Worm (Caenorhabditis elegans): Measurements from ENCODE around the gene T07H3.8.

T07H3.8 gene

ce11 chrII:1567646-1568045, 18.8 kb upstream of the T07H3.8 start, which contains the start of gene K05F6.8:
K05F6.8 (minus strand) TSS chrII:1567746.
- TF ChIP-seq mdl-1 (tag; optimal IDR thresholded peaks at IDR 0.05) = no peak
- no peak for TF ChIP-seq nhr-67 (tag; optimal IDR thresholded peaks at IDR 0.05)
- TF ChIP-seq ceh-82 (tag; optimal IDR thresholded peaks at IDR 0.05) = no peak
- TF ChIP-seq lin-15B (tag; optimal IDR thresholded peaks at IDR 0.05) = no peak
- no peak for TF ChIP-seq elt-3 (tag; optimal IDR thresholded peaks at IDR 0.05)
- TF ChIP-seq nhr-76 (tag; optimal IDR thresholded peaks at IDR 0.05) = no peak
- TF ChIP-seq eor-1 (tag; optimal IDR thresholded peaks at IDR 0.05) = no peak
- no peak for TF ChIP-seq nhr-11 (tag; optimal IDR thresholded peaks at IDR 0.05)
- no peak for TF ChIP-seq mml-1 (tag; optimal IDR thresholded peaks at IDR 0.05)
- no peak for TF ChIP-seq ztf-11 (tag; optimal IDR thresholded peaks at IDR 0.05)
- TF ChIP-seq unc-39 (tag; optimal IDR thresholded peaks at IDR 0.05) = no peak
- no peak for TF ChIP-seq nfya-1 (tag; optimal IDR thresholded peaks at IDR 0.05; ENCODE audit: insufficient read depth)
- TF ChIP-seq fkh-2 (tag; optimal IDR thresholded peaks at IDR 0.05) = no peak

- TF ChIP-seq nfya-1 (tag; optimal IDR thresholded peaks at IDR 0.05; ENCODE audit: insufficient read depth) (no peak), aly-2 (tag; optimal IDR thresholded peaks at IDR 0.05) (no peak)
Measured at ce11 chrII:1568214-1568613, 18.2 kb upstream of the T07H3.8 start, which contains the start of gene fbxb-49. fbxb-49 (plus strand) TSS chrII:1568514.

DNA sequence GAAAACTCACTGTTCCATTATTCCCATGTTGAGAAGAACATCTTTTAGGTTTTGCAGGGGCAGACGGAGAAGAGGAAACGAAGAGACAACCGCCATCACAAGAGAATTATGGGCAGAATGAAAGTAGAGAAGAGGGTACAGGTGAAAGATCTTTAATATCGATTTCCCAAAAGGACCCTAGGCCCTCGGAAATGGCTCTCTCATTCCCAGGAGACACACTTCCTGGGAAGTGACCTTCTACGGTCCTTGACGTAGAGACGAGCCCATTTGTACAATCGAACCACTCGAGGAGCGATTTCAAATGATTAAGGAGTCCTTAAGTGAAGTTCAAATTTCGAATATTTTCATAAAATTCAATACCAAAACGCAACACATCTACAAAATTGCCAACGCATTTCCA, 15.4 kb upstream of the T07H3.8 start, which contains the start of gene fbxb-46:
TSS of gene fbxb-46 (minus strand) at position 101 of the 400 bp plus-strand sequence.
- TF ChIP-seq aly-2 (tag; optimal IDR thresholded peaks at IDR 0.05) (no peak), daf-12 (tag; optimal IDR thresholded peaks at IDR 0.05) (no peak), jun-1 (tag; optimal IDR thresholded peaks at IDR 0.05) (no peak), ZK546.5 (tag; optimal IDR thresholded peaks at IDR 0.05) (no peak), nhr-76 (tag; optimal IDR thresholded peaks at IDR 0.05) (no peak)

ce11 chrII:1576030-1576429, 10.4 kb upstream of the T07H3.8 start, which contains the start of gene K05F6.10:
K05F6.10 (minus strand) TSS chrII:1576130.
- TF ChIP-seq R02D3.7 (tag; optimal IDR thresholded peaks at IDR 0.05) (no peak), snpc-4 (tag; optimal IDR thresholded peaks at IDR 0.05) (no peak), nhr-28 (tag; optimal IDR thresholded peaks at IDR 0.05) (no peak), nhr-23 (tag; optimal IDR thresholded peaks at IDR 0.05) (no peak)

DNA sequence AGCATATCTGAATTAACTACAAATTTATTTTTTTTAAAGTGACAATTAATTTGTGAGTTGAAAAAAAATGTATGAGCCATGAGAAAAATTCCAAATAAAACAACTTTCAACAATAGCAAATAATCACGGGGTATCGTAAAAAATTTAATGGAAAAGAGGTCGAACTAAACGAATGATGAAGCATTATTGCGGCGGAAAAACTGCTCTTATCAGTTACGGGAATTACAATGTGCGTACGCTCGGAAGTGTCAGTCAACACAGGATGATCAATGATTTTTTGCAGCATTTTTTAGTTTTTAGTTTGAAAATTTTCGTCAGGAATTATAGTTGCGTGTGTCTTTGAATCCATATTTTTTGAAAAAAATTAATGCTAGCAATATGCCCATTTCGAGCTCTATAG, 9.6 kb upstream of the T07H3.8 start:
- no peak for TF ChIP-seq unc-39 (tag; optimal IDR thresholded peaks at IDR 0.05)
- TF ChIP-seq egl-5 (tag; optimal IDR thresholded peaks at IDR 0.05) = no peak
- no peak for TF ChIP-seq nhr-11 (tag; optimal IDR thresholded peaks at IDR 0.05)
- no peak for TF ChIP-seq nhr-67 (tag; optimal IDR thresholded peaks at IDR 0.05)
- peak; percentile 21 for TF ChIP-seq jun-1 (tag; optimal IDR thresholded peaks at IDR 0.05)
- TF ChIP-seq skn-1 (tag; optimal IDR thresholded peaks at IDR 0.05) = no peak
- no peak for TF ChIP-seq elt-1 (tag; optimal IDR thresholded peaks at IDR 0.05)
- no peak for TF ChIP-seq nhr-43 (tag; optimal IDR thresholded peaks at IDR 0.05; ENCODE audit: poor library complexity, severe bottlenecking)
- TF ChIP-seq fkh-2 (tag; optimal IDR thresholded peaks at IDR 0.05) = no peak
- no peak for TF ChIP-seq nfya-1 (tag; optimal IDR thresholded peaks at IDR 0.05; ENCODE audit: insufficient read depth)
- peak; percentile 68 for TF ChIP-seq pqm-1 (tag; optimal IDR thresholded peaks at IDR 0.05)
- peak; percentile 82 for TF ChIP-seq elt-2 (tag; optimal IDR thresholded peaks at IDR 0.05)
- no peak for TF ChIP-seq ama-1 (optimal IDR thresholded peaks at IDR 0.05)
- TF ChIP-seq nhr-237 (tag; optimal IDR thresholded peaks at IDR 0.05) = no peak
- TF ChIP-seq unc-62 (GFP tag; optimal IDR thresholded peaks at IDR 0.05) = no peak
- TF ChIP-seq pha-4 (tag; optimal IDR thresholded peaks at IDR 0.05) = no peak

- TF ChIP-seq elt-2 (tag; optimal IDR thresholded peaks at IDR 0.05) (peak; percentile 56), fkh-10 (GFP tag; optimal IDR thresholded peaks at IDR 0.05) (no peak)
Measured at ce11 chrII:1579886-1580285, 6.5 kb upstream of the T07H3.8 start, which contains the start of gene math-38. math-38 (minus strand) TSS chrII:1579986.

All from whole organism, L3 larva.